Fruit fly (Drosophila melanogaster) whole organism: ENCODE results near the gene Vha55.

Source experiments
- CG8478 ChIP-seq: fragments of >200 bp; optimal IDR thresholded peaks from 2 replicates; lab custom pipeline; 2018; ENCODE audit warnings: inconsistent platforms
- Dll ChIP-seq: fragments of >200 bp; optimal IDR thresholded peaks from 2 replicates; lab custom pipeline; 2017
- pan ChIP-seq: fragments of >200 bp; optimal IDR thresholded peaks from 2 replicates; lab custom pipeline; 2017
- psq ChIP-seq: fragments of >200 bp; optimal IDR thresholded peaks from 2 replicates; lab custom pipeline; 2017
- usp ChIP-seq: fragments of >200 bp; optimal IDR thresholded peaks from 2 replicates; lab custom pipeline; 2017; ENCODE audit warnings: missing biosample characterization, missing genetic modification characterization, mixed read lengths

dm6 chr3R:12628395-12628928 is 833 bp upstream of the Vha55 start:
- no peak for TF ChIP-seq pan
- peak; percentile 9 for TF ChIP-seq CG8478
- no peak for TF ChIP-seq Dll
- no peak for TF ChIP-seq psq (lab: Kevin White, UChicago)
- no peak for TF ChIP-seq usp (GFP tag; lab: Kevin White, UChicago)
